Worm (Caenorhabditis elegans) whole organism, late embryonic: ENCODE data around the gene fbxc-50.

Source experiments
- F13H6.1 ChIP-seq: sonication (generic microtip); optimal IDR thresholded peaks from 2 replicates; lab custom pipeline; 2016; ENCODE audit warnings: missing genetic modification characterization, missing compliant biosample characterization
- ama-1 ChIP-seq: fragments of 150-350 bp; optimal IDR thresholded peaks from 2 replicates; lab custom pipeline; 2014
- dmd-4 ChIP-seq: sonication (generic microtip); optimal IDR thresholded peaks from 2 replicates; lab custom pipeline; 2016; ENCODE audit warnings: borderline replicate concordance, missing genetic modification characterization, missing compliant biosample characterization
- dve-1 ChIP-seq: sonication (generic microtip); optimal IDR thresholded peaks from 2 replicates; lab custom pipeline; 2017; ENCODE audit warnings: antibody characterized with exemption, mild to moderate bottlenecking, missing genetic modification characterization, missing compliant biosample characterization
- hlh-13 ChIP-seq: fragments of 200-800 bp; sonication (Bioruptor generic); optimal IDR thresholded peaks from 2 replicates; lab custom pipeline; 2018; ENCODE audit warnings: mild to moderate bottlenecking, missing genetic modification characterization, missing compliant biosample characterization
- hlh-15 ChIP-seq: sonication (generic microtip); optimal IDR thresholded peaks from 2 replicates; lab custom pipeline; 2016; ENCODE audit warnings: missing genetic modification characterization, missing compliant biosample characterization
- nfya-1 ChIP-seq: sonication (generic microtip); optimal IDR thresholded peaks from 2 replicates; lab custom pipeline; 2017; ENCODE audit warnings: missing genetic modification characterization, mild to moderate bottlenecking, missing compliant biosample characterization, antibody characterized with exemption, moderate library complexity
- pha-4 ChIP-seq: fragments of 150-350 bp; optimal IDR thresholded peaks from 2 replicates; lab custom pipeline; 2018; ENCODE audit warnings: missing biosample characterization, missing genetic modification reagents, missing genetic modification characterization
- sdc-2 ChIP-seq: sonication (generic microtip); optimal IDR thresholded peaks from 2 replicates; lab custom pipeline; 2016; ENCODE audit warnings: missing genotype, missing genetic modification characterization, missing compliant biosample characterization
- unc-3 ChIP-seq, 2 experiments: fragments of 200-800 bp in 1 of 2; sonication (Bioruptor generic) in 1 of 2; sonication (generic microtip) in 1 of 2; conservative IDR thresholded peaks in 1 of 2; optimal IDR thresholded peaks in 1 of 2; 2 replicates each; pipeline versions ENCODE4 v1.3.6 to Lab custom; 2016 to 2022; ENCODE audit warnings: missing compliant biosample characterization in 2 of 2, missing genetic modification characterization in 2 of 2, missing genetic modification reagents in 1 of 2
- ztf-16 ChIP-seq: sonication (generic microtip); optimal IDR thresholded peaks from 2 replicates; lab custom pipeline; 2017; ENCODE audit warnings: missing genetic modification characterization, missing compliant biosample characterization

ce11 chrII:3224631-3225030, 23.3 kb downstream of the fbxc-50 start, which contains the start of gene ZC239.15:
- TF ChIP-seq sdc-2 (no peak), unc-3 (GFP tag; conservative IDR thresholded peaks at IDR 0.05; lab: Robert Waterston, UW) (no peak), unc-3 (tag; optimal IDR thresholded peaks at IDR 0.05; lab: Kevin White, UChicago) (no peak), dmd-4 (no peak), ztf-16 (no peak), hlh-13 (GFP tag; lab: Kevin White, UChicago) (no peak), hlh-15 (tag; lab: Kevin White, UChicago) (no peak), nfya-1 (tag; lab: Kevin White, UChicago) (no peak), ama-1 (lab: Kevin White, UChicago) (no peak), F13H6.1 (tag; lab: Kevin White, UChicago) (no peak), pha-4 (tag; lab: Kevin White, UChicago) (no peak), dve-1 (no peak)
